Worm (Caenorhabditis elegans): Measurements from ENCODE around the gene ugt-2.

DNA sequence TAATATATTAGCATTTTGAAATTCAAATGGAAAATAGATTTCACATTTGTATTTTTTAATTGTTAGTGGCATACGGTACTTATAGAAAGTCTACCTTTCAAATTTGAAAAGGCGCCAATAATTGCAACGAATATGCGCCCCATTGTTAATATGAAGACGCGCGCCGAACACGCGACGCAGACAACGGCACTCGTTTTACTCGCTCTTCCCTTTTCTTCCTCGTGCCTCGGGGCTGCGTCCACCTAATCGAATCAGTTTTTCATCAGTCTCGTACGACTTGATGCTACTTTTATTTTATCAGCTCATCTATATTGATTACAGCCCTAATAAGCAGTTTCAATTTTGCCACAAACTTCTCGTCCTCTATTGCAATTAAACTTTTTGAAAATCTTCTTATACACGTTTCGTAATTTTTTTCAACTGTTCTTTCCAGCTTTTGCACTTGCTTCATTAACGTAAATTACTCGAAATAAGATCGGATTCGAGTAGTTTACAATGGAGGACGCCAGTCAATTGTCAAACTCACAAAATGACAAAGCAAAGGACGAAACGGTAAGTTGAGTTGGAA, 36.7 kb upstream of the ugt-2 start, which contains the start of gene cash-1:
- TF ChIP-seq lin-15B (tag; optimal IDR thresholded peaks at IDR 0.05) (peak; percentile 93), ceh-82 (tag; optimal IDR thresholded peaks at IDR 0.05) (no peak), unc-62 (GFP tag; optimal IDR thresholded peaks at IDR 0.05) (no peak), sea-2 (GFP tag; optimal IDR thresholded peaks at IDR 0.05) (no peak), daf-12 (tag; optimal IDR thresholded peaks at IDR 0.05) (no peak), nhr-11 (tag; optimal IDR thresholded peaks at IDR 0.05) (no peak), nhr-67 (tag; optimal IDR thresholded peaks at IDR 0.05) (no peak), fkh-10 (GFP tag; optimal IDR thresholded peaks at IDR 0.05) (no peak), tbx-2 (tag; optimal IDR thresholded peaks at IDR 0.05) (no peak), ceh-9 (tag; optimal IDR thresholded peaks at IDR 0.05) (no peak), mdl-1 (tag; optimal IDR thresholded peaks at IDR 0.05) (no peak), elt-3 (tag; optimal IDR thresholded peaks at IDR 0.05) (no peak)
